Worm (Caenorhabditis elegans) whole organism, mixed stage, embryonic: ENCODE data around the gene B0228.7.

ENCODE experiments used
- M03D4.4 ChIP-seq: sonication (generic microtip); optimal IDR thresholded peaks from 2 replicates; lab custom pipeline; 2017; ENCODE audit warnings: mild to moderate bottlenecking, missing genetic modification characterization, missing compliant biosample characterization
- bed-3 ChIP-seq: fragments of 200-800 bp; sonication (Bioruptor generic); optimal IDR thresholded peaks from 3 replicates; lab custom pipeline; 2018; ENCODE audit warnings: mild to moderate bottlenecking, missing genetic modification characterization, moderate library complexity, missing compliant biosample characterization
- ceh-39 ChIP-seq: fragments of 150-350 bp; optimal IDR thresholded peaks from 2 replicates; lab custom pipeline; 2014; ENCODE audit warnings: missing biosample characterization, missing genetic modification characterization
- ceh-43 ChIP-seq: fragments of 200-800 bp; sonication (Bioruptor generic); optimal IDR thresholded peaks from 2 replicates; lab custom pipeline; 2018; ENCODE audit warnings: mild to moderate bottlenecking, missing genetic modification characterization, moderate library complexity, missing compliant biosample characterization
- ceh-83 ChIP-seq: fragments of 200-800 bp; sonication (Bioruptor generic); optimal IDR thresholded peaks from 2 replicates; lab custom pipeline; 2018; ENCODE audit warnings: mild to moderate bottlenecking, missing genetic modification characterization, missing compliant biosample characterization
- ces-1 ChIP-seq: fragments of 150-350 bp; optimal IDR thresholded peaks from 2 replicates; lab custom pipeline; 2014; ENCODE audit warnings: missing biosample characterization, missing genetic modification reagents, missing genetic modification characterization
- cnd-1 ChIP-seq: fragments of 200-800 bp; sonication (Bioruptor generic); optimal IDR thresholded peaks from 2 replicates; lab custom pipeline; 2018; ENCODE audit warnings: mild to moderate bottlenecking, missing genetic modification characterization, missing compliant biosample characterization
- drap-1 ChIP-seq: fragments of 200-800 bp; sonication (Bioruptor generic); optimal IDR thresholded peaks from 3 replicates; lab custom pipeline; 2018; ENCODE audit warnings: mild to moderate bottlenecking, missing genetic modification characterization, missing compliant biosample characterization
- elt-3 ChIP-seq: fragments of 150-350 bp; optimal IDR thresholded peaks from 2 replicates; lab custom pipeline; 2014; ENCODE audit warnings: missing biosample characterization, missing genetic modification characterization
- flh-1 ChIP-seq: fragments of 200-800 bp; sonication (Bioruptor generic); optimal IDR thresholded peaks from 2 replicates; lab custom pipeline; 2018; ENCODE audit warnings: mild to moderate bottlenecking, missing genetic modification characterization, moderate library complexity, missing compliant biosample characterization
- ham-2 ChIP-seq: fragments of 200-800 bp; sonication (Bioruptor generic); optimal IDR thresholded peaks from 2 replicates; lab custom pipeline; 2018; ENCODE audit warnings: mild to moderate bottlenecking, missing genetic modification characterization, missing compliant biosample characterization
- hlh-1 ChIP-seq: fragments of 150-350 bp; optimal IDR thresholded peaks from 2 replicates; lab custom pipeline; 2014; ENCODE audit warnings: missing biosample characterization, missing genetic modification reagents, missing genetic modification characterization
- lin-13 ChIP-seq: fragments of 150-350 bp; optimal IDR thresholded peaks from 2 replicates; lab custom pipeline; 2014; ENCODE audit warnings: missing biosample characterization, missing genetic modification characterization
- lin-32 ChIP-seq: fragments of 200-800 bp; sonication (Bioruptor generic); optimal IDR thresholded peaks from 2 replicates; lab custom pipeline; 2018; ENCODE audit warnings: mild to moderate bottlenecking, missing genetic modification characterization, missing compliant biosample characterization
- lsy-2 ChIP-seq: fragments of 150-350 bp; optimal IDR thresholded peaks from 2 replicates; lab custom pipeline; 2014; ENCODE audit warnings: missing biosample characterization, missing genetic modification characterization
- mab-5 ChIP-seq: fragments of 150-350 bp; optimal IDR thresholded peaks from 2 replicates; lab custom pipeline; 2014; ENCODE audit warnings: missing biosample characterization, missing genetic modification characterization
- nhr-12 ChIP-seq: fragments of 150-350 bp; optimal IDR thresholded peaks from 2 replicates; lab custom pipeline; 2014; ENCODE audit warnings: missing biosample characterization, missing genetic modification characterization
- nhr-2 ChIP-seq: fragments of 150-350 bp; optimal IDR thresholded peaks from 2 replicates; lab custom pipeline; 2014; ENCODE audit warnings: missing biosample characterization, missing genetic modification characterization
- nhr-237 ChIP-seq: fragments of 150-350 bp; optimal IDR thresholded peaks from 2 replicates; lab custom pipeline; 2014; ENCODE audit warnings: missing biosample characterization, missing genetic modification characterization
- nhr-28 ChIP-seq: fragments of 150-350 bp; optimal IDR thresholded peaks from 2 replicates; lab custom pipeline; 2014; ENCODE audit warnings: missing biosample characterization, missing genetic modification characterization
- nhr-76 ChIP-seq: sonication (generic microtip); optimal IDR thresholded peaks from 2 replicates; lab custom pipeline; 2017; ENCODE audit warnings: missing biosample characterization, missing genetic modification characterization
- pha-4 ChIP-seq: fragments of 150-350 bp; optimal IDR thresholded peaks from 2 replicates; lab custom pipeline; 2018; ENCODE audit warnings: missing biosample characterization, missing genetic modification reagents, missing genetic modification characterization
- sem-2 ChIP-seq: fragments of 200-800 bp; sonication (Bioruptor generic); optimal IDR thresholded peaks from 2 replicates; lab custom pipeline; 2018; ENCODE audit warnings: mild to moderate bottlenecking, missing genetic modification characterization, missing compliant biosample characterization
- snpc-4 ChIP-seq: fragments of 150-350 bp; optimal IDR thresholded peaks from 2 replicates; lab custom pipeline; 2014; ENCODE audit warnings: missing biosample characterization, missing genetic modification characterization
- sptf-1 ChIP-seq: sonication (generic microtip); optimal IDR thresholded peaks from 2 replicates; lab custom pipeline; 2017; ENCODE audit warnings: mild to moderate bottlenecking, missing genetic modification characterization, moderate library complexity, missing compliant biosample characterization
- tbx-8 ChIP-seq: fragments of 200-800 bp; sonication (Bioruptor generic); optimal IDR thresholded peaks from 2 replicates; lab custom pipeline; 2018; ENCODE audit warnings: mild to moderate bottlenecking, missing genetic modification characterization, moderate library complexity, missing compliant biosample characterization
- unc-39 ChIP-seq: fragments of 150-350 bp; optimal IDR thresholded peaks from 2 replicates; lab custom pipeline; 2014; ENCODE audit warnings: missing biosample characterization, missing genetic modification characterization
- unc-62 ChIP-seq: fragments of 150-350 bp; optimal IDR thresholded peaks from 2 replicates; lab custom pipeline; 2014; ENCODE audit warnings: missing biosample characterization, missing genetic modification reagents, missing genetic modification characterization
- zip-8 ChIP-seq: fragments of 150-350 bp; optimal IDR thresholded peaks from 2 replicates; lab custom pipeline; 2014; ENCODE audit warnings: missing biosample characterization, missing genetic modification characterization

The B0228.7 gene

DNA sequence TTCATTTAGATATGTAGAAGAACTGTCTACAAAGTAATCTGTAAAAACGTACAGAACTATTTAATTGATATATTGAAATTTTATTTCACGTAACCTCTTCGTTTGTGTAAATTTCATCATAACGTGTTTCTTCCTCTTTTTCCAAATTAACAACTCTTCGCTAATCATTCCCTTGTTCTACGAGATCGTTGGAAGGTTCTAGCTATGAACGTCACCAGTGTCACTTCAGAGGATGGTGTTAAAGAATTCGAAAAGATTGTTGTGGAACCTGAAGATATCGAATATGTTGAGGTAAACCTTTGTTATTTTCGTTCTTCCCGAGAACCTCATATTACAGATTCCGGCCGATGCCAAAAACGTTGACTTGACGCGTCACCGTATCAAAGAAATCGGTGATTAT, 13.6 kb upstream of the B0228.7 start, which contains the start of gene C06A8.6:
C06A8.6 (plus strand) TSS at position 89 of the 400 bp plus-strand sequence.
- TF ChIP-seq lin-13 (tag; lab: Kevin White, UChicago) = no peak
- TF ChIP-seq zip-8 = no peak
- TF ChIP-seq ham-2 (GFP tag; lab: Kevin White, UChicago) = no peak
- TF ChIP-seq sem-2 (GFP tag; lab: Kevin White, UChicago) = no peak
- no peak for TF ChIP-seq nhr-12 (tag; lab: Kevin White, UChicago)
- no peak for TF ChIP-seq snpc-4 (tag; lab: Kevin White, UChicago)
- TF ChIP-seq drap-1 (GFP tag; lab: Kevin White, UChicago) = no peak
- TF ChIP-seq mab-5 (tag; lab: Kevin White, UChicago) = no peak
- no peak for TF ChIP-seq lin-32 (GFP tag; lab: Kevin White, UChicago)

- TF ChIP-seq nhr-237 (tag; lab: Kevin White, UChicago) (no peak), zip-8 (no peak), ham-2 (GFP tag; lab: Kevin White, UChicago) (no peak), cnd-1 (tag; lab: Kevin White, UChicago) (no peak), lin-32 (GFP tag; lab: Kevin White, UChicago) (no peak), M03D4.4 (tag; lab: Kevin White, UChicago) (no peak), pha-4 (tag; lab: Kevin White, UChicago) (no peak)
Measured at ce11 chrII:7771917-7772316, 13.1 kb upstream of the B0228.7 start, which contains the start of gene C06A8.8. Gene C06A8.8 (minus strand): TSS chrII:7772017.

DNA sequence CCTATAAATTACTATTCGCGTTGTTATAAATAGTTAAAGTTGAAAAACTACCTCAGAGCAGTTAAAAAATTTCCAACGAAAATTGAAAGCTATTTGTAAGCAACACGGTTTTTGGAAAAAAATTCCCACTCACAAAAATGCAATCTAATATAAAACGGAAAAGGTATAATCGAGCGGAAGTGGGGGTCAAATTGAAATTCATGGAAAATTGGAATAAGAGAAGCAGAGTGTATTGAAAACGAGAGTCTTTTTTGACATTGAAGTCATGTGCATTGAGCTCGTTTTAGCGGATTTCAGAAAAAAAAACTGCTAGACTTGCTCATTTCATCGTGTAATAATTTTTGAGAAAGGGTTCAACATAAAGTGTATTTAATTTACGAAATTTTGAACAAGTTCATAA, 11.4 kb upstream of the B0228.7 start:
- TF ChIP-seq nhr-2 = no peak
- no peak for TF ChIP-seq lin-13 (tag; lab: Kevin White, UChicago)
- TF ChIP-seq flh-1 (GFP tag; lab: Kevin White, UChicago) = no peak
- TF ChIP-seq hlh-1 (tag; lab: Kevin White, UChicago) = no peak
- TF ChIP-seq unc-39 (tag; lab: Kevin White, UChicago) = no peak
- TF ChIP-seq ham-2 (GFP tag; lab: Kevin White, UChicago) = no peak
- TF ChIP-seq ceh-39 = no peak
- TF ChIP-seq snpc-4 (tag; lab: Kevin White, UChicago) = no peak
- TF ChIP-seq ceh-83 = no peak
- no peak for TF ChIP-seq nhr-76
- TF ChIP-seq nhr-12 (tag; lab: Kevin White, UChicago) = no peak
- no peak for TF ChIP-seq ceh-43 (GFP tag; lab: Kevin White, UChicago)
- TF ChIP-seq tbx-8 (GFP tag; lab: Kevin White, UChicago) = no peak
- TF ChIP-seq zip-8 = no peak
- no peak for TF ChIP-seq drap-1 (GFP tag; lab: Kevin White, UChicago)
- TF ChIP-seq elt-3 (tag; lab: Kevin White, UChicago) = no peak
- TF ChIP-seq lin-32 (GFP tag; lab: Kevin White, UChicago) = no peak
- TF ChIP-seq unc-62 = no peak
- TF ChIP-seq ces-1 = no peak
- TF ChIP-seq cnd-1 (tag; lab: Kevin White, UChicago) = no peak

DNA sequence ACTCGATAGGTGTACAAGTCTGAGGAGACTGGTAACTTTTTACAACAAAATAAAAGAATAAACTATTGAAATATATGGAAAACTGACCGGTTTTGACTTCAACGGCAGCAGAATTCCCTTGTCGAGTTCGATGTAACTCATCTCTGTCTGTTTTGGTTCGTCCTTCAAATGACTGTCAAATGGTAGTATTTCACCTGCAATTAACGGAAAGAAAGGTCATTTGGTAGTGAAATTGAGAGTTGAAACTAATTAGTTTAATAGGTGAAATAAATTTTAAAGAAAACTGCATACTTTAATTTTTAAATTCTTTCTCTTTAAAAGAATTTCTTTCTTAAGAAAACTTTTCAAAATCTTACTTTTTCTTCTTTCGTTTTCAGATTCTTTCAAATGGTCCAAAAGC, 10.4 kb upstream of the B0228.7 start:
- TF ChIP-seq snpc-4 (tag; lab: Kevin White, UChicago) = no peak
- TF ChIP-seq unc-39 (tag; lab: Kevin White, UChicago) = no peak
- TF ChIP-seq lsy-2 (tag; lab: Kevin White, UChicago) = no peak
- no peak for TF ChIP-seq M03D4.4 (tag; lab: Kevin White, UChicago)
- TF ChIP-seq ces-1 = no peak
- no peak for TF ChIP-seq cnd-1 (tag; lab: Kevin White, UChicago)
- TF ChIP-seq nhr-76 = no peak
- no peak for TF ChIP-seq nhr-12 (tag; lab: Kevin White, UChicago)
- no peak for TF ChIP-seq mab-5 (tag; lab: Kevin White, UChicago)
- TF ChIP-seq ceh-83 = no peak
- no peak for TF ChIP-seq ceh-39
- no peak for TF ChIP-seq elt-3 (tag; lab: Kevin White, UChicago)
- TF ChIP-seq unc-62 = no peak
- TF ChIP-seq, all 35 proteins: peak for 0

DNA sequence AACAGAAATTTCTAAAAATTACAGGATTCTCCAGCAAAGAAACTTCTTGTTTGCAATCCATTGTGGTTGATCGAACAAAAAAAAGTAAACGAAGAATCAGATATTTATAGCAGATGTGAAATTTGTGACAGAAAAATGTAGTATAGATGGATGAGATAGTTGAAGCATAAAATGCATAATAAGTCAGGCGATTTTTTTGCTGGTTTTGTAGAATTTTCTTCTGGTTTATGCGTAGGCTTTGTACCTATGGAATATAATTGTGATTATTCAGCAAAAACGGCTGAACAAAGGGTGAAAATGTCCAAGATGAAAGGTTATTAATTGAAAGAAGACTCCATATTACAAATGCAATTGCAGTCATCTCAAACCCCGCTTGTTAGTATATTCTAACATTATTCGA, 6.6 kb upstream of the B0228.7 start, which contains the start of gene srh-39:
srh-39 (minus strand) TSS at position 101 of the 400 bp plus-strand sequence.
- TF ChIP-seq nhr-28 (tag; lab: Kevin White, UChicago) = no peak
- TF ChIP-seq drap-1 (GFP tag; lab: Kevin White, UChicago) = no peak
- TF ChIP-seq lin-13 (tag; lab: Kevin White, UChicago) = no peak
- TF ChIP-seq sptf-1 (tag; lab: Kevin White, UChicago) = no peak
- no peak for TF ChIP-seq lsy-2 (tag; lab: Kevin White, UChicago)
- no peak for TF ChIP-seq ceh-43 (GFP tag; lab: Kevin White, UChicago)
- TF ChIP-seq bed-3 (GFP tag; lab: Kevin White, UChicago) = no peak
- no peak for TF ChIP-seq nhr-2
- no peak for TF ChIP-seq pha-4 (tag; lab: Kevin White, UChicago)
